Fruit fly (Drosophila melanogaster) whole organism, embryonic: ENCODE results near the gene Cpr11B.

Experiments used
- Antp ChIP-seq: fragments of 200-800 bp; sonication (Bioruptor generic); optimal IDR thresholded peaks from 3 replicates; lab custom pipeline; 2016; ENCODE audit warnings: missing biosample characterization, missing genetic modification characterization
- B-H2 ChIP-seq: fragments of 200-800 bp; sonication (Bioruptor generic); optimal IDR thresholded peaks from 2 replicates; lab custom pipeline; 2018; ENCODE audit warnings: missing biosample characterization, mild to moderate bottlenecking, missing genetic modification characterization
- Blimp-1 ChIP-seq: fragments of 200-800 bp; sonication (Bioruptor generic); optimal IDR thresholded peaks from 3 replicates; lab custom pipeline; 2018; ENCODE audit warnings: missing biosample characterization, missing genetic modification characterization, mild to moderate bottlenecking, moderate library complexity, missing genetic modification reagents
- CG10147 ChIP-seq: fragments of 200-800 bp; sonication (Bioruptor generic); optimal IDR thresholded peaks from 2 replicates; lab custom pipeline; 2019; ENCODE audit warnings: missing biosample characterization, mild to moderate bottlenecking, missing genetic modification characterization, moderate library complexity
- CG10543 ChIP-seq: fragments of 200-800 bp; sonication (Bioruptor generic); optimal IDR thresholded peaks from 3 replicates; lab custom pipeline; 2017; ENCODE audit warnings: missing biosample characterization, mild to moderate bottlenecking, missing genetic modification characterization, moderate library complexity
- CG12659 ChIP-seq: fragments of 200-800 bp; sonication (Bioruptor generic); optimal IDR thresholded peaks from 3 replicates; lab custom pipeline; 2017; ENCODE audit warnings: mild to moderate bottlenecking, missing biosample characterization, missing genetic modification reagents, missing genetic modification characterization
- CG12769 ChIP-seq: fragments of 200-800 bp; sonication (Bioruptor generic); optimal IDR thresholded peaks from 2 replicates; lab custom pipeline; 2019; ENCODE audit warnings: missing biosample characterization, mild to moderate bottlenecking, missing genetic modification characterization, moderate library complexity
- CG1602 ChIP-seq: fragments of 200-800 bp; sonication (Bioruptor generic); optimal IDR thresholded peaks from 3 replicates; lab custom pipeline; 2016; ENCODE audit warnings: missing biosample characterization, missing genetic modification characterization
- CG17802 ChIP-seq: fragments of 200-800 bp; sonication (Bioruptor generic); optimal IDR thresholded peaks from 2 replicates; lab custom pipeline; 2018; ENCODE audit warnings: missing biosample characterization, mild to moderate bottlenecking, missing genetic modification characterization, moderate library complexity
- CG2129 ChIP-seq: fragments of 200-800 bp; sonication (Bioruptor generic); IDR thresholded peaks from 2 replicates; pipeline ENCODE4 v1.3.6; 2022; ENCODE audit warnings: missing biosample characterization, missing genetic modification characterization; ENCODE audit not compliant: partially characterized antibody
- CG31224 ChIP-seq: fragments of 200-800 bp; sonication (Bioruptor generic); IDR thresholded peaks from 2 replicates; pipeline ENCODE4 v1.3.6; 2022; ENCODE audit warnings: missing biosample characterization, missing genetic modification characterization
- CG31441 ChIP-seq: fragments of 200-800 bp; sonication (Bioruptor generic); IDR thresholded peaks from 2 replicates; pipeline ENCODE4 v1.3.6; 2022; ENCODE audit warnings: missing biosample characterization, missing genetic modification characterization
- CG32767 ChIP-seq: fragments of 200-800 bp; sonication (Bioruptor generic); IDR thresholded peaks from 2 replicates; pipeline ENCODE4 v1.3.6; 2022; ENCODE audit warnings: missing biosample characterization, missing genetic modification characterization
- CG32772 ChIP-seq: fragments of 200-800 bp; sonication (Bioruptor generic); IDR thresholded peaks from 2 replicates; pipeline ENCODE4 v1.3.6; 2022; ENCODE audit warnings: missing biosample characterization, missing genetic modification characterization
- CG3407 ChIP-seq: fragments of 200-800 bp; sonication (Bioruptor generic); optimal IDR thresholded peaks from 2 replicates; lab custom pipeline; 2018; ENCODE audit warnings: missing biosample characterization, mild to moderate bottlenecking, missing genetic modification characterization
- CG34224 ChIP-seq: fragments of 200-800 bp; sonication (Bioruptor generic); IDR thresholded peaks from 3 replicates; pipeline ENCODE4 v1.3.6; 2022; ENCODE audit warnings: missing biosample characterization, missing genetic modification characterization; ENCODE audit not compliant: partially characterized antibody
- CG7372 ChIP-seq: fragments of 200-800 bp; sonication (Bioruptor generic); IDR thresholded peaks from 2 replicates; pipeline ENCODE4 v1.3.6; 2022; ENCODE audit warnings: missing biosample characterization, missing genetic modification characterization
- CG8944 ChIP-seq: fragments of 200-800 bp; sonication (Bioruptor generic); optimal IDR thresholded peaks from 3 replicates; lab custom pipeline; 2016; ENCODE audit warnings: missing biosample characterization, missing genetic modification characterization
- D19B ChIP-seq: fragments of 200-800 bp; sonication (Bioruptor generic); optimal IDR thresholded peaks from 2 replicates; lab custom pipeline; 2017; ENCODE audit warnings: missing biosample characterization, mild to moderate bottlenecking, missing genetic modification characterization
- ERR ChIP-seq: fragments of 200-800 bp; sonication (Bioruptor generic); optimal IDR thresholded peaks from 2 replicates; lab custom pipeline; 2016; ENCODE audit warnings: missing biosample characterization, missing genetic modification characterization
- HLH54F ChIP-seq: fragments of 200-800 bp; sonication (Bioruptor generic); optimal IDR thresholded peaks from 3 replicates; lab custom pipeline; 2016; ENCODE audit warnings: missing biosample characterization, missing genetic modification characterization
- HLHmδ ChIP-seq: fragments of 200-800 bp; sonication (Bioruptor generic); optimal IDR thresholded peaks from 2 replicates; lab custom pipeline; 2018; ENCODE audit warnings: missing biosample characterization, mild to moderate bottlenecking, missing genetic modification characterization, moderate library complexity
- Oli ChIP-seq: fragments of 200-800 bp; sonication (Bioruptor generic); optimal IDR thresholded peaks from 2 replicates; lab custom pipeline; 2018; ENCODE audit warnings: missing biosample characterization, mild to moderate bottlenecking, missing genetic modification characterization, moderate library complexity
- PHDP ChIP-seq: fragments of 200-800 bp; sonication (Bioruptor generic); optimal IDR thresholded peaks from 3 replicates; lab custom pipeline; 2018; ENCODE audit warnings: missing biosample characterization, mild to moderate bottlenecking, missing genetic modification characterization, moderate library complexity
- Ptx1 ChIP-seq: fragments of 200-800 bp; sonication (Bioruptor generic); IDR thresholded peaks from 2 replicates; pipeline ENCODE4 v1.3.6; 2022; ENCODE audit warnings: missing biosample characterization, missing genetic modification characterization
- Scr ChIP-seq: fragments of 200-800 bp; sonication (Bioruptor generic); IDR thresholded peaks from 2 replicates; pipeline ENCODE4 v1.3.6; 2022; ENCODE audit warnings: missing biosample characterization, missing genetic modification characterization; ENCODE audit not compliant: partially characterized antibody
- Spps ChIP-seq: fragments of 200-800 bp; sonication (Bioruptor generic); optimal IDR thresholded peaks from 2 replicates; lab custom pipeline; 2018; ENCODE audit warnings: missing biosample characterization, mild to moderate bottlenecking, missing genetic modification characterization
- Stat92E ChIP-seq, 3 experiments: fragments of >200 bp in 2 of 3; fragments of 200-800 bp in 1 of 3; sonication (Bioruptor generic) in 1 of 3; optimal IDR thresholded peaks; 2 replicates each; lab custom pipeline; 2017 to 2019; ENCODE audit warnings: missing biosample characterization in 3 of 3, missing genetic modification characterization in 3 of 3, mild to moderate bottlenecking in 1 of 3, moderate library complexity in 1 of 3
- Xrp1 ChIP-seq: fragments of 200-800 bp; sonication (Bioruptor generic); IDR thresholded peaks from 2 replicates; pipeline ENCODE4 v1.3.6; 2022; ENCODE audit warnings: missing biosample characterization, missing genetic modification characterization
- YL-1 ChIP-seq: fragments of 200-800 bp; sonication (Bioruptor generic); optimal IDR thresholded peaks from 3 replicates; lab custom pipeline; 2017; ENCODE audit warnings: missing biosample characterization, mild to moderate bottlenecking, missing genetic modification characterization
- chif ChIP-seq, 2 experiments: fragments of 200-800 bp; sonication (Bioruptor generic); optimal IDR thresholded peaks; 3 replicates each; lab custom pipeline; 2016; ENCODE audit warnings: missing biosample characterization in 2 of 2, missing genetic modification characterization in 2 of 2
- ci ChIP-seq: fragments of 200-800 bp; sonication (Bioruptor generic); IDR thresholded peaks from 3 replicates; pipeline ENCODE4 v1.3.6; 2022; ENCODE audit warnings: missing biosample characterization, missing genetic modification characterization
- corto ChIP-seq: fragments of 200-800 bp; sonication (Bioruptor generic); optimal IDR thresholded peaks from 2 replicates; lab custom pipeline; 2016; ENCODE audit warnings: missing biosample characterization, mild to moderate bottlenecking, missing genetic modification characterization, moderate library complexity
- disco-r ChIP-seq: fragments of 200-800 bp; sonication (Bioruptor generic); optimal IDR thresholded peaks from 2 replicates; lab custom pipeline; 2016; ENCODE audit warnings: missing biosample characterization, missing genetic modification characterization
- ems ChIP-seq: fragments of 200-800 bp; sonication (Bioruptor generic); optimal IDR thresholded peaks from 3 replicates; lab custom pipeline; 2016; ENCODE audit warnings: missing biosample characterization, missing genetic modification characterization
- eve ChIP-seq, 2 experiments: fragments of >200 bp; optimal IDR thresholded peaks; 2 replicates each; lab custom pipeline; 2017; ENCODE audit warnings: missing biosample characterization in 2 of 2, missing genetic modification characterization in 2 of 2
- lbe ChIP-seq: fragments of 200-800 bp; sonication (Bioruptor generic); optimal IDR thresholded peaks from 2 replicates; lab custom pipeline; 2016; ENCODE audit warnings: missing biosample characterization, mild to moderate bottlenecking, missing genetic modification characterization
- onecut ChIP-seq: fragments of 200-800 bp; sonication (Bioruptor generic); IDR thresholded peaks from 2 replicates; pipeline ENCODE4 v1.3.6; 2022; ENCODE audit warnings: missing biosample characterization, missing genetic modification characterization
- pnt ChIP-seq: fragments of 200-800 bp; sonication (Bioruptor generic); optimal IDR thresholded peaks from 3 replicates; lab custom pipeline; 2016; ENCODE audit warnings: missing biosample characterization, missing genetic modification characterization
- sr ChIP-seq: fragments of 200-800 bp; sonication (Bioruptor generic); IDR thresholded peaks from 3 replicates; pipeline ENCODE4 v1.3.6; 2022; ENCODE audit warnings: missing biosample characterization, missing genetic modification characterization
- toy ChIP-seq: fragments of 200-800 bp; sonication (Bioruptor generic); IDR thresholded peaks from 2 replicates; pipeline ENCODE4 v1.3.6; 2022; ENCODE audit warnings: missing biosample characterization, missing genetic modification characterization
- ttk ChIP-seq: fragments of 200-800 bp; sonication (Bioruptor generic); IDR thresholded peaks from 2 replicates; pipeline ENCODE4 v2.1.2; 2022; ENCODE audit warnings: missing biosample characterization, missing genetic modification characterization

The Cpr11B gene

dm6 chrX:12547657-12548056 is 5.3 kb upstream of the Cpr11B start (continued):
- TF ChIP-seq CG1602 (GFP tag; lab: Kevin White, UChicago) = no peak
- 0 out of 2 replicates have a peak, but pooled peaks have one; percentile 12 for TF ChIP-seq CG32772
- peak; percentile 43; the same call in 1 of the 2 replicates for TF ChIP-seq Xrp1 (GFP tag; lab: Robert Waterston, UW)
- TF ChIP-seq lbe = no peak
- TF ChIP-seq CG8944 (GFP tag; lab: Kevin White, UChicago) = peak; percentile 10
- TF ChIP-seq sr (GFP tag; lab: Robert Waterston, UW) = no peak
- TF ChIP-seq CG12769 = no peak
- peak; percentile 27 for TF ChIP-seq ems (GFP tag; lab: Kevin White, UChicago)
- TF ChIP-seq D19B = no peak
- TF ChIP-seq CG34224 (GFP tag; lab: Robert Waterston, UW) = no peak
- peak; percentile 6 for TF ChIP-seq HLH54F (GFP tag; lab: Kevin White, UChicago)
- no peak for TF ChIP-seq ttk (GFP tag; lab: Robert Waterston, UW)
- TF ChIP-seq CG32767 (GFP tag; lab: Robert Waterston, UW) = 0 out of 2 replicates have a peak, but pooled peaks have one; percentile 28
- TF ChIP-seq CG3407 = no peak
- TF ChIP-seq B-H2 = peak; percentile 35
- no peak for TF ChIP-seq toy
- TF ChIP-seq CG7372 (GFP tag; lab: Robert Waterston, UW) = no peak
- TF ChIP-seq CG2129 (GFP tag; lab: Robert Waterston, UW) = no peak
- TF ChIP-seq Ptx1 = 0 out of 2 replicates have a peak, but pooled peaks have one; percentile 19
- TF ChIP-seq pnt (GFP tag; lab: Kevin White, UChicago) = no peak
- TF ChIP-seq CG10147 (GFP tag; lab: Kevin White, UChicago) = peak; percentile 49
- TF ChIP-seq ERR (GFP tag; lab: Kevin White, UChicago) = no peak
- TF ChIP-seq Stat92E (GFP tag; optimal IDR thresholded peaks at IDR 0.05; lab: Kevin White, UChicago) = no peak
- peak; percentile 36 for TF ChIP-seq Blimp-1 (GFP tag; lab: Kevin White, UChicago)
- TF ChIP-seq HLHmδ (GFP tag; lab: Kevin White, UChicago) = no peak
- no peak for TF ChIP-seq Antp (GFP tag; lab: Kevin White, UChicago)
- no peak for TF ChIP-seq onecut
- TF ChIP-seq chif (GFP tag; optimal IDR thresholded peaks at IDR 0.05; lab: Kevin White, UChicago) = peak; percentile 16 to 53
- TF ChIP-seq CG12659 (GFP tag; lab: Kevin White, UChicago) = peak; percentile 10
- peak in 1 of 2 experiments; percentile 38 for TF ChIP-seq eve (GFP tag; optimal IDR thresholded peaks at IDR 0.05; lab: Kevin White, UChicago)
- TF ChIP-seq CG17802 (tag; lab: Kevin White, UChicago) = peak; percentile 2
- peak; percentile 23 for TF ChIP-seq CG10543 (GFP tag; lab: Kevin White, UChicago)
- TF ChIP-seq Scr (GFP tag; lab: Robert Waterston, UW) = no peak
- peak; percentile 35 for TF ChIP-seq Oli
- no peak for TF ChIP-seq Spps
- no peak for TF ChIP-seq disco-r (GFP tag; lab: Kevin White, UChicago)
- 0 out of 2 replicates have a peak, but pooled peaks have one; percentile 18 for TF ChIP-seq CG31441 (GFP tag; lab: Robert Waterston, UW)
- peak; percentile 50 for TF ChIP-seq PHDP (tag; lab: Kevin White, UChicago)
- no peak for TF ChIP-seq corto (GFP tag; lab: Kevin White, UChicago)
- TF ChIP-seq ci (GFP tag; lab: Robert Waterston, UW) = no peak
- TF ChIP-seq CG31224 = no peak
- TF ChIP-seq YL-1 (GFP tag; lab: Kevin White, UChicago) = no peak
